Fruit fly (Drosophila melanogaster) whole organism, prepupa: ENCODE data around the gene CG43401.

Experiments
- Blimp-1 ChIP-seq: fragments of 200-800 bp; sonication (Bioruptor generic); optimal IDR thresholded peaks from 3 replicates; lab custom pipeline; 2017; ENCODE audit warnings: missing biosample characterization, missing genetic modification characterization, mild to moderate bottlenecking, moderate library complexity, missing genetic modification reagents
- CG10631 ChIP-seq: fragments of 200-800 bp; sonication (Bioruptor generic); optimal IDR thresholded peaks from 2 replicates; lab custom pipeline; 2016; ENCODE audit warnings: missing biosample characterization, missing genetic modification characterization
- CG11294 ChIP-seq: fragments of 200-800 bp; sonication (Bioruptor generic); IDR thresholded peaks from 2 replicates; pipeline ENCODE4 v1.3.6; 2022; ENCODE audit warnings: missing biosample characterization, missing genetic modification characterization
- CG11762 ChIP-seq: fragments of 200-800 bp; sonication (Bioruptor generic); optimal IDR thresholded peaks from 3 replicates; lab custom pipeline; 2016; ENCODE audit warnings: missing biosample characterization, missing genetic modification characterization; ENCODE audit not compliant: insufficient read depth
- CG11902 ChIP-seq: fragments of 200-800 bp; sonication (Bioruptor generic); optimal IDR thresholded peaks from 3 replicates; lab custom pipeline; 2016; ENCODE audit warnings: missing biosample characterization, missing genetic modification characterization
- CG16779 ChIP-seq: fragments of 200-800 bp; sonication (Bioruptor generic); optimal IDR thresholded peaks from 3 replicates; lab custom pipeline; 2017; ENCODE audit warnings: missing biosample characterization, mild to moderate bottlenecking, missing genetic modification characterization
- CG32006 ChIP-seq: fragments of 200-800 bp; sonication (Bioruptor generic); optimal IDR thresholded peaks from 3 replicates; lab custom pipeline; 2017; ENCODE audit warnings: missing biosample characterization, mild to moderate bottlenecking, missing genetic modification characterization
- CG34406 ChIP-seq: fragments of 200-800 bp; sonication (Bioruptor generic); optimal IDR thresholded peaks from 3 replicates; lab custom pipeline; 2016; ENCODE audit warnings: missing biosample characterization, missing genetic modification characterization
- CG6163 ChIP-seq: fragments of 200-800 bp; sonication (Bioruptor generic); IDR thresholded peaks from 3 replicates; pipeline ENCODE4 v1.3.6; 2022; ENCODE audit warnings: missing biosample characterization, missing genetic modification characterization
- CG6276 ChIP-seq: fragments of 200-800 bp; sonication (Bioruptor generic); optimal IDR thresholded peaks from 2 replicates; lab custom pipeline; 2017; ENCODE audit warnings: missing biosample characterization, mild to moderate bottlenecking, missing genetic modification characterization
- CG6792 ChIP-seq: fragments of 200-800 bp; sonication (Bioruptor generic); optimal IDR thresholded peaks from 3 replicates; lab custom pipeline; 2016; ENCODE audit warnings: missing biosample characterization, missing genetic modification characterization
- CG6808 ChIP-seq: fragments of 200-800 bp; sonication (Bioruptor generic); optimal IDR thresholded peaks from 3 replicates; lab custom pipeline; 2017; ENCODE audit warnings: missing biosample characterization, missing genetic modification characterization, mild to moderate bottlenecking, moderate library complexity, missing genetic modification reagents
- CG6854 ChIP-seq: fragments of 200-800 bp; sonication (Bioruptor generic); optimal IDR thresholded peaks from 2 replicates; lab custom pipeline; 2017; ENCODE audit warnings: missing biosample characterization, mild to moderate bottlenecking, missing genetic modification characterization
- CG7368 ChIP-seq: fragments of 200-800 bp; sonication (Bioruptor generic); optimal IDR thresholded peaks from 3 replicates; lab custom pipeline; 2016; ENCODE audit warnings: missing biosample characterization, missing genetic modification characterization
- CG8119 ChIP-seq: fragments of 200-800 bp; sonication (Bioruptor generic); IDR thresholded peaks from 3 replicates; pipeline ENCODE4 v1.3.6; 2022; ENCODE audit warnings: missing biosample characterization, missing genetic modification characterization
- CG8319 ChIP-seq: fragments of 200-800 bp; sonication (Bioruptor generic); optimal IDR thresholded peaks from 3 replicates; lab custom pipeline; 2016; ENCODE audit warnings: missing biosample characterization, missing genetic modification characterization
- CG8632 ChIP-seq: fragments of 200-800 bp; sonication (Bioruptor generic); optimal IDR thresholded peaks from 3 replicates; lab custom pipeline; 2016; ENCODE audit warnings: missing biosample characterization, missing genetic modification characterization
- CG9139 ChIP-seq: fragments of 200-800 bp; sonication (Bioruptor generic); optimal IDR thresholded peaks from 3 replicates; lab custom pipeline; 2017; ENCODE audit warnings: missing biosample characterization, mild to moderate bottlenecking, missing genetic modification characterization
- Eip75B ChIP-seq: fragments of 200-800 bp; sonication (Bioruptor generic); optimal IDR thresholded peaks from 3 replicates; lab custom pipeline; 2016; ENCODE audit warnings: missing biosample characterization, missing genetic modification characterization
- Eip78C ChIP-seq: fragments of 200-800 bp; sonication (Bioruptor generic); peaks from one replicate; lab custom pipeline; 2016; ENCODE audit warnings: missing biosample characterization, missing genetic modification characterization
- Eip93F ChIP-seq: fragments of 200-800 bp; sonication (Bioruptor generic); optimal IDR thresholded peaks from 2 replicates; lab custom pipeline; 2016; ENCODE audit warnings: missing biosample characterization, mild to moderate bottlenecking, missing genetic modification characterization
- Ets21C ChIP-seq: fragments of 200-800 bp; sonication (Bioruptor generic); optimal IDR thresholded peaks from 3 replicates; lab custom pipeline; 2016; ENCODE audit warnings: missing biosample characterization, missing genetic modification characterization
- Ets96B ChIP-seq: fragments of 200-800 bp; optimal IDR thresholded peaks from 2 replicates; lab custom pipeline; 2019; ENCODE audit warnings: missing biosample characterization, mild to moderate bottlenecking, missing genetic modification characterization, moderate library complexity
- Gug ChIP-seq: fragments of 200-800 bp; sonication (Bioruptor generic); IDR thresholded peaks from 2 replicates; pipeline ENCODE4 v1.3.6; 2022; ENCODE audit warnings: missing biosample characterization, missing genetic modification characterization
- Hr38 ChIP-seq: sonication (Bioruptor generic); optimal IDR thresholded peaks from 2 replicates; lab custom pipeline; 2016; ENCODE audit warnings: missing biosample characterization, missing genetic modification characterization
- Hr39 ChIP-seq: fragments of 200-800 bp; sonication (Bioruptor generic); optimal IDR thresholded peaks from 2 replicates; lab custom pipeline; 2016; ENCODE audit warnings: missing biosample characterization, missing genetic modification characterization
- Hr4 ChIP-seq: fragments of 200-800 bp; sonication (Bioruptor generic); optimal IDR thresholded peaks from 3 replicates; lab custom pipeline; 2016; ENCODE audit warnings: missing biosample characterization, missing genetic modification characterization
- Met ChIP-seq: fragments of 200-800 bp; sonication (Bioruptor generic); optimal IDR thresholded peaks from 3 replicates; lab custom pipeline; 2016; ENCODE audit warnings: missing biosample characterization, missing genetic modification characterization
- OdsH ChIP-seq: fragments of 200-800 bp; sonication (Bioruptor generic); optimal IDR thresholded peaks from 3 replicates; lab custom pipeline; 2016; ENCODE audit warnings: missing biosample characterization, missing genetic modification characterization
- Smox ChIP-seq: fragments of 200-800 bp; sonication (Bioruptor generic); optimal IDR thresholded peaks from 3 replicates; lab custom pipeline; 2016; ENCODE audit warnings: missing biosample characterization, missing genetic modification characterization
- Sox102F ChIP-seq: fragments of 200-800 bp; sonication (Bioruptor generic); optimal IDR thresholded peaks from 2 replicates; lab custom pipeline; 2016; ENCODE audit warnings: missing biosample characterization, mild to moderate bottlenecking, missing genetic modification characterization
- Sox15 ChIP-seq: fragments of 200-800 bp; sonication (Bioruptor generic); optimal IDR thresholded peaks from 3 replicates; lab custom pipeline; 2016; ENCODE audit warnings: missing biosample characterization, missing genetic modification characterization
- achi ChIP-seq: fragments of 200-800 bp; sonication (Bioruptor generic); optimal IDR thresholded peaks from 3 replicates; lab custom pipeline; 2016; ENCODE audit warnings: missing biosample characterization, missing genetic modification characterization
- acj6 ChIP-seq: fragments of 200-800 bp; sonication (Bioruptor generic); optimal IDR thresholded peaks from 3 replicates; lab custom pipeline; 2016; ENCODE audit warnings: missing biosample characterization, missing genetic modification characterization
- cyc ChIP-seq: fragments of 200-800 bp; sonication (Bioruptor generic); optimal IDR thresholded peaks from 3 replicates; lab custom pipeline; 2016; ENCODE audit warnings: missing biosample characterization, missing genetic modification characterization
- dac ChIP-seq: fragments of 200-800 bp; sonication (Bioruptor generic); optimal IDR thresholded peaks from 2 replicates; lab custom pipeline; 2017; ENCODE audit warnings: missing biosample characterization, mild to moderate bottlenecking, missing genetic modification characterization
- dsx ChIP-seq: fragments of 200-800 bp; optimal IDR thresholded peaks from 3 replicates; lab custom pipeline; 2019; ENCODE audit warnings: missing biosample characterization, mild to moderate bottlenecking, missing genetic modification characterization, moderate library complexity; ENCODE audit not compliant: poor library complexity, severe bottlenecking
- eg ChIP-seq: fragments of 200-800 bp; sonication (Bioruptor generic); IDR thresholded peaks from 3 replicates; pipeline ENCODE4 v1.3.6; 2022; ENCODE audit warnings: missing biosample characterization, missing genetic modification characterization
- esn ChIP-seq: fragments of 200-800 bp; sonication (Bioruptor generic); optimal IDR thresholded peaks from 2 replicates; lab custom pipeline; 2016; ENCODE audit warnings: missing biosample characterization, mild to moderate bottlenecking, missing genetic modification characterization, moderate library complexity
- fd85E ChIP-seq: fragments of 200-800 bp; sonication (Bioruptor generic); optimal IDR thresholded peaks from 3 replicates; lab custom pipeline; 2016; ENCODE audit warnings: missing biosample characterization, missing genetic modification characterization
- lz ChIP-seq: fragments of 200-800 bp; sonication (Bioruptor generic); optimal IDR thresholded peaks from 3 replicates; lab custom pipeline; 2016; ENCODE audit warnings: missing biosample characterization, missing genetic modification characterization
- pdm3 ChIP-seq: fragments of 200-800 bp; sonication (Bioruptor generic); optimal IDR thresholded peaks from 3 replicates; lab custom pipeline; 2016; ENCODE audit warnings: missing biosample characterization, missing genetic modification characterization
- salr ChIP-seq, 2 experiments: fragments of 200-800 bp; sonication (Bioruptor generic); optimal IDR thresholded peaks; 3 replicates each; lab custom pipeline; 2016 to 2018; ENCODE audit warnings: missing biosample characterization in 2 of 2, missing genetic modification characterization in 2 of 2, mild to moderate bottlenecking in 1 of 2
- ss ChIP-seq, 2 experiments: fragments of 200-800 bp; sonication (Bioruptor generic); optimal IDR thresholded peaks; 2 replicates in 1 of 2; 3 replicates in 1 of 2; lab custom pipeline; 2017 to 2018; ENCODE audit warnings: mild to moderate bottlenecking in 2 of 2, missing biosample characterization in 2 of 2, missing genetic modification characterization in 2 of 2, moderate library complexity in 1 of 2
- svp ChIP-seq: fragments of 200-800 bp; sonication (Bioruptor generic); peaks from one replicate; lab custom pipeline; 2016; ENCODE audit warnings: missing biosample characterization, missing genetic modification characterization
- topi ChIP-seq: fragments of 200-800 bp; sonication (Bioruptor generic); optimal IDR thresholded peaks from 3 replicates; lab custom pipeline; 2016; ENCODE audit warnings: missing biosample characterization, missing genetic modification characterization
- vri ChIP-seq: fragments of 200-800 bp; sonication (Bioruptor generic); optimal IDR thresholded peaks from 3 replicates; lab custom pipeline; 2016; ENCODE audit warnings: missing biosample characterization, mild to moderate bottlenecking, missing genetic modification characterization

CG43401 gene

dm6 chr2L:1473427-1473826, 45.2 kb downstream of the CG43401 start (continued):
- TF ChIP-seq esn (peak; percentile 77), CG9139 (GFP tag; lab: Kevin White, UChicago) (no peak), CG32006 (GFP tag; lab: Kevin White, UChicago) (no peak), Hr39 (peak; percentile 78), salr (GFP tag; optimal IDR thresholded peaks at IDR 0.05; lab: Kevin White, UChicago) (peak in 1 of 2 experiments; percentile 22), Eip75B (GFP tag; lab: Kevin White, UChicago) (peak; percentile 39), CG16779 (tag; lab: Kevin White, UChicago) (no peak), lz (GFP tag; lab: Kevin White, UChicago) (peak; percentile 70), CG11294 (no peak), eg (GFP tag; lab: Robert Waterston, UW) (no peak), acj6 (GFP tag; lab: Kevin White, UChicago) (peak; percentile 51), Sox15 (GFP tag; lab: Kevin White, UChicago) (peak; percentile 21), CG6163 (GFP tag; lab: Robert Waterston, UW) (peak; percentile 65; the same call in 2 of the 3 replicates)

DNA sequence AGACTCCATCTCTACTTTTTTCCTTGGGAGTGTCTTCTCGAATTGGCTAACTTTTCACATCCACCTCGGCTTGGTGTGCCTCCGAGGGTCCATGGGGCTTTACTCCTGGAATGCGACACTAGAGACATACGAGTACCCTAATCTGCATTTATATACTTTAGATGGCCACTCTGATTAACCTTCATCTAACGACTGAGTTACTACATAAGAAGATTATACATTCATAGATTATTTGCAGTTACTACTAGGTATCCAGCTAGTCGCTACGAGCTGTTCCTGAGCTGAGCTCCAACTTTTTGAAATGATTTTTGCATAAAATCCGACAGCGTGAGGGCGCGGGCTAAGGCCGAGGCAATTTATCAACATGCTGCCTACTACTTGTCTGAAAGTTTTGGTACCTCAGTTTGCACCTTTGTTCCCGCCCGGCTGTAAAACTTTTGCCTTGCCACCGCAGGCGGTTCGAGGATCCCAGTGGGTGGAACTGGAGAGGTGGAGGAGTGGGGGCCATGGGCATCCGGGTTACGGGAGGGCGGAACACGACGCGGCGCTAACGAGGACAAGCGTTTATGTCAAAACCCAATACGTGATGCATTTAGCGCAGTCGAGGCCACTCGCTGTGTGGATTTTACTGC, 48.7 kb downstream of the CG43401 start:
- peak; percentile 62 for TF ChIP-seq Eip78C (GFP tag; lab: Kevin White, UChicago)
- peak; percentile 37 for TF ChIP-seq esn
- TF ChIP-seq CG6792 (GFP tag; lab: Kevin White, UChicago), result peak; percentile 14
- TF ChIP-seq achi, result peak; percentile 37
- no peak for TF ChIP-seq Ets21C (GFP tag; lab: Kevin White, UChicago)
- TF ChIP-seq ss (GFP tag; optimal IDR thresholded peaks at IDR 0.05; lab: Kevin White, UChicago), result no peak
- TF ChIP-seq Sox15 (GFP tag; lab: Kevin White, UChicago), result no peak
- TF ChIP-seq CG10631, result peak; percentile 18
- TF ChIP-seq Eip93F (GFP tag; lab: Kevin White, UChicago), result no peak
- no peak for TF ChIP-seq Eip75B (GFP tag; lab: Kevin White, UChicago)
- no peak for TF ChIP-seq CG11294
- TF ChIP-seq lz (GFP tag; lab: Kevin White, UChicago), result peak; percentile 44
- TF ChIP-seq dsx, result no peak
- TF ChIP-seq CG8119, result no peak
- no peak for TF ChIP-seq Gug (GFP tag; lab: Robert Waterston, UW)
- peak; percentile 11 for TF ChIP-seq CG8632 (GFP tag; lab: Kevin White, UChicago)
- TF ChIP-seq CG6808 (GFP tag; lab: Kevin White, UChicago), result no peak
- TF ChIP-seq Hr38 (GFP tag; lab: Kevin White, UChicago), result no peak
- peak; percentile 52 for TF ChIP-seq Met
- no peak for TF ChIP-seq CG16779 (tag; lab: Kevin White, UChicago)
- no peak for TF ChIP-seq CG11762
- TF ChIP-seq CG34406, result no peak
- TF ChIP-seq Hr39, result peak; percentile 23
- no peak for TF ChIP-seq CG7368 (GFP tag; lab: Kevin White, UChicago)
- no peak for TF ChIP-seq CG6854 (GFP tag; lab: Kevin White, UChicago)
- TF ChIP-seq cyc (GFP tag; lab: Kevin White, UChicago), result no peak
- TF ChIP-seq topi (GFP tag; lab: Kevin White, UChicago), result peak; percentile 57
- peak; percentile 28 for TF ChIP-seq Ets96B (tag; lab: Kevin White, UChicago)
- no peak for TF ChIP-seq vri
- no peak for TF ChIP-seq CG9139 (GFP tag; lab: Kevin White, UChicago)
- no peak for TF ChIP-seq Blimp-1 (GFP tag; lab: Kevin White, UChicago)
- TF ChIP-seq OdsH (GFP tag; lab: Kevin White, UChicago), result peak; percentile 13
- TF ChIP-seq CG8319, result no peak
- TF ChIP-seq svp (GFP tag; lab: Kevin White, UChicago), result peak; percentile 77
- TF ChIP-seq eg (GFP tag; lab: Robert Waterston, UW), result no peak
- TF ChIP-seq Smox, result peak; percentile 3
- TF ChIP-seq fd85E (GFP tag; lab: Kevin White, UChicago), result no peak
- TF ChIP-seq Sox102F (GFP tag; lab: Kevin White, UChicago), result peak; percentile 55
- TF ChIP-seq acj6 (GFP tag; lab: Kevin White, UChicago), result peak; percentile 10
- no peak for TF ChIP-seq dac (GFP tag; lab: Kevin White, UChicago)
- TF ChIP-seq CG6163 (GFP tag; lab: Robert Waterston, UW), result no peak
- TF ChIP-seq salr (GFP tag; optimal IDR thresholded peaks at IDR 0.05; lab: Kevin White, UChicago), result no peak
- TF ChIP-seq pdm3 (GFP tag; lab: Kevin White, UChicago), result peak; percentile 25
- no peak for TF ChIP-seq CG6276 (GFP tag; lab: Kevin White, UChicago)
- TF ChIP-seq CG11902 (GFP tag; lab: Kevin White, UChicago), result no peak
- no peak for TF ChIP-seq Hr4
